Fruit fly (Drosophila melanogaster): ENCODE data around the gene Vtld.

Vtld gene

DNA sequence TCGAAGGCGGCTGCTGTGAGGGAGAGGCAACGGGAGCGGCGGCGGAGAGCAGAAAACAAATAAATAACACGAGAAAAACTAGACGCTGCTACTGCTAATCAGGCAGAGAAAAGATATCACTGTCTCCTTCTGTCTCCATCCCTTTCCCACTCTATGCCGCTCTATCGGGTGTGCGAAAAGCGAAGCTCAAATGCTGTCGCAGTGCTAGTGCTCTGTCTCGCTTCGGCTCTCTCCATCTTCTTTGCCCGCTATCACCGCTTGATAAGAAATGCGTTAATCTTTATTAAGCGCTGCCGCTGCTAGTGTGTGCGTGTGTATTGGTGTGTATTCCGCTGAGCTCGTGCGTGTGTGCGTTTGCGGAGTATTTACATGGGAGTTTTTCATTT lies 31.5 kb downstream of the Vtld start (continued):
- no peak for TF ChIP-seq dpn (GFP tag; optimal IDR thresholded peaks at IDR 0.05)
- TF ChIP-seq CG10959 (GFP tag; IDR thresholded peaks at IDR 0.05) = no peak
- TF ChIP-seq CG3995 (GFP tag; optimal IDR thresholded peaks at IDR 0.05) = no peak
- TF ChIP-seq CTCF (GFP tag; optimal IDR thresholded peaks at IDR 0.05) = no peak
- no peak for TF ChIP-seq Sox100B (GFP tag; optimal IDR thresholded peaks at IDR 0.05)
- no peak for TF ChIP-seq HHEX (GFP tag; optimal IDR thresholded peaks at IDR 0.05)
- TF ChIP-seq Fer3 (tag; optimal IDR thresholded peaks at IDR 0.05) = no peak
- no peak for TF ChIP-seq CG9609 (GFP tag; optimal IDR thresholded peaks at IDR 0.05)
- TF ChIP-seq nerfin-2 (GFP tag; IDR thresholded peaks at IDR 0.05; ENCODE audit: partially characterized antibody) = no peak
- no peak for TF ChIP-seq CG32532 (GFP tag; IDR thresholded peaks at IDR 0.05)
- TF ChIP-seq ash1 (GFP tag; optimal IDR thresholded peaks at IDR 0.05) = no peak
- peak; percentile 32 for TF ChIP-seq CG4707 (GFP tag; optimal IDR thresholded peaks at IDR 0.05)
- no peak for TF ChIP-seq CG7271 (tag; optimal IDR thresholded peaks at IDR 0.05)
- TF ChIP-seq ssp (GFP tag; IDR thresholded peaks at IDR 0.05) = no peak
- TF ChIP-seq gcm (GFP tag; optimal IDR thresholded peaks at IDR 0.05) = peak; percentile 6
- TF ChIP-seq NK7.1 (GFP tag; optimal IDR thresholded peaks at IDR 0.05) = no peak
- no peak for TF ChIP-seq pita (GFP tag; optimal IDR thresholded peaks at IDR 0.05)
- TF ChIP-seq CG9817 (tag; optimal IDR thresholded peaks at IDR 0.05) = no peak
- TF ChIP-seq grn (GFP tag; optimal IDR thresholded peaks at IDR 0.05) = peak; percentile 82
- TF ChIP-seq CG14441 (GFP tag; IDR thresholded peaks at IDR 0.05) = no peak
- TF ChIP-seq ewg (GFP tag; optimal IDR thresholded peaks at IDR 0.05) = no peak
- peak; percentile 36; the same call in 1 of the 3 replicates for TF ChIP-seq CG34422 (GFP tag; IDR thresholded peaks at IDR 0.05)
- peak; percentile 33 for TF ChIP-seq CG6813 (GFP tag; optimal IDR thresholded peaks at IDR 0.05)
- TF ChIP-seq CG11247 (GFP tag; IDR thresholded peaks at IDR 0.05) = no peak
- TF ChIP-seq TFAM (GFP tag; optimal IDR thresholded peaks at IDR 0.05) = no peak
- peak; percentile 17 for TF ChIP-seq CG7987 (GFP tag; optimal IDR thresholded peaks at IDR 0.05)
- no peak for TF ChIP-seq Sry-δ (GFP tag; optimal IDR thresholded peaks at IDR 0.05)
- no peak for TF ChIP-seq fru (optimal IDR thresholded peaks at IDR 0.05)
- TF ChIP-seq chm (GFP tag; IDR thresholded peaks at IDR 0.05) = no peak
- no peak for TF ChIP-seq hth (optimal IDR thresholded peaks at IDR 0.05)
- TF ChIP-seq CG18262 (tag; optimal IDR thresholded peaks at IDR 0.05) = no peak
- TF ChIP-seq Ets97D (GFP tag; optimal IDR thresholded peaks at IDR 0.05) = no peak
- no peak for TF ChIP-seq CG11695 (GFP tag; IDR thresholded peaks at IDR 0.05)
- TF ChIP-seq peb (GFP tag; IDR thresholded peaks at IDR 0.05) = peak; percentile 30; the same call in 1 of the 2 replicates
- TF ChIP-seq CG13123 (GFP tag; optimal IDR thresholded peaks at IDR 0.05) = no peak
- TF ChIP-seq Hmr (GFP tag; optimal IDR thresholded peaks at IDR 0.05) = no peak
- no peak for TF ChIP-seq luna (GFP tag; optimal IDR thresholded peaks at IDR 0.05)
- TF ChIP-seq Elba2 (GFP tag; optimal IDR thresholded peaks at IDR 0.05) = no peak
- TF ChIP-seq CG7786 (GFP tag; optimal IDR thresholded peaks at IDR 0.05) = no peak
- TF ChIP-seq CG12659 (GFP tag; optimal IDR thresholded peaks at IDR 0.05) = no peak
- no peak for TF ChIP-seq Dp (GFP tag; optimal IDR thresholded peaks at IDR 0.05)
- TF ChIP-seq CG6654 (GFP tag; optimal IDR thresholded peaks at IDR 0.05) = no peak
- TF ChIP-seq CG2120 (GFP tag; optimal IDR thresholded peaks at IDR 0.05) = no peak
- TF ChIP-seq Xbp1 (GFP tag; optimal IDR thresholded peaks at IDR 0.05) = no peak
- peak; percentile 21 for TF ChIP-seq CG9876 (GFP tag; optimal IDR thresholded peaks at IDR 0.05)
- peak; percentile 14 for TF ChIP-seq CrebB (tag; optimal IDR thresholded peaks at IDR 0.05)
- TF ChIP-seq Dad (GFP tag; optimal IDR thresholded peaks at IDR 0.05) = no peak
- no peak for TF ChIP-seq hb (GFP tag; IDR thresholded peaks at IDR 0.05; ENCODE audit: partially characterized antibody)
- TF ChIP-seq PHDP (tag; optimal IDR thresholded peaks at IDR 0.05) = no peak
- TF ChIP-seq tll (GFP tag; optimal IDR thresholded peaks at IDR 0.05) = no peak
- no peak for TF ChIP-seq CG16779 (GFP tag; IDR thresholded peaks at IDR 0.05)
- TF ChIP-seq lov (optimal IDR thresholded peaks at IDR 0.05) = no peak
- TF ChIP-seq lov (GFP tag; IDR thresholded peaks at IDR 0.05) = peak; percentile 76; the same call in 2 of the 3 replicates

Data from whole organism, embryonic.